Fruit fly (Drosophila melanogaster) whole organism, embryonic: ENCODE results near the gene Lcp65Ag3.

Source experiments
- BEAF-32 ChIP-seq: fragments of 200-800 bp; sonication (Bioruptor generic); optimal IDR thresholded peaks from 3 replicates; lab custom pipeline; 2017; ENCODE audit warnings: missing biosample characterization, missing genetic modification characterization, mild to moderate bottlenecking, moderate library complexity, missing genetic modification reagents
- Bdp1 ChIP-seq: fragments of 200-800 bp; sonication (Bioruptor generic); optimal IDR thresholded peaks from 3 replicates; lab custom pipeline; 2016; ENCODE audit warnings: missing biosample characterization, missing genetic modification characterization
- BtbVII ChIP-seq: fragments of 200-800 bp; sonication (Bioruptor generic); optimal IDR thresholded peaks from 3 replicates; lab custom pipeline; 2017; ENCODE audit warnings: missing biosample characterization, mild to moderate bottlenecking, missing genetic modification characterization
- CG10366 ChIP-seq: fragments of 200-800 bp; sonication (Bioruptor generic); IDR thresholded peaks from 2 replicates; pipeline ENCODE4 v1.3.6; 2022; ENCODE audit warnings: missing biosample characterization, missing genetic modification characterization
- CG10959 ChIP-seq: fragments of 200-800 bp; sonication (Bioruptor generic); IDR thresholded peaks from 2 replicates; pipeline ENCODE4 v1.3.6; 2022; ENCODE audit warnings: missing biosample characterization, missing genetic modification characterization
- CG13424 ChIP-seq: fragments of 200-800 bp; sonication (Bioruptor generic); optimal IDR thresholded peaks from 2 replicates; lab custom pipeline; 2019; ENCODE audit warnings: missing biosample characterization, mild to moderate bottlenecking, missing genetic modification characterization, moderate library complexity
- CG16815 ChIP-seq: fragments of 200-800 bp; sonication (Bioruptor generic); optimal IDR thresholded peaks from 3 replicates; lab custom pipeline; 2017; ENCODE audit warnings: missing biosample characterization, mild to moderate bottlenecking, missing genetic modification characterization
- CG17568 ChIP-seq: fragments of 200-800 bp; sonication (Bioruptor generic); optimal IDR thresholded peaks from 2 replicates; lab custom pipeline; 2018; ENCODE audit warnings: missing biosample characterization, mild to moderate bottlenecking, missing genetic modification characterization, moderate library complexity
- CG18599 ChIP-seq: fragments of 200-800 bp; sonication (Bioruptor generic); optimal IDR thresholded peaks from 3 replicates; lab custom pipeline; 2017; ENCODE audit warnings: missing biosample characterization, missing genetic modification characterization, mild to moderate bottlenecking, moderate library complexity, missing genetic modification reagents
- CG2202 ChIP-seq: fragments of 200-800 bp; sonication (Bioruptor generic); optimal IDR thresholded peaks from 2 replicates; lab custom pipeline; 2018; ENCODE audit warnings: missing biosample characterization, mild to moderate bottlenecking, missing genetic modification characterization
- CG30431 ChIP-seq: fragments of 200-800 bp; sonication (Bioruptor generic); optimal IDR thresholded peaks from 2 replicates; lab custom pipeline; 2017; ENCODE audit warnings: missing biosample characterization, missing genetic modification characterization
- CG32767 ChIP-seq: fragments of 200-800 bp; sonication (Bioruptor generic); IDR thresholded peaks from 2 replicates; pipeline ENCODE4 v1.3.6; 2022; ENCODE audit warnings: missing biosample characterization, missing genetic modification characterization
- CG34422 ChIP-seq: fragments of 200-800 bp; sonication (Bioruptor generic); IDR thresholded peaks from 3 replicates; pipeline ENCODE4 v1.3.6; 2022; ENCODE audit warnings: missing biosample characterization, missing genetic modification characterization
- CG5245 ChIP-seq: fragments of 200-800 bp; sonication (Bioruptor generic); optimal IDR thresholded peaks from 3 replicates; lab custom pipeline; 2016; ENCODE audit warnings: missing biosample characterization, missing genetic modification characterization
- CG6689 ChIP-seq: fragments of 200-800 bp; sonication (Bioruptor generic); IDR thresholded peaks from 2 replicates; pipeline ENCODE4 v1.3.6; 2022; ENCODE audit warnings: missing biosample characterization, missing genetic modification characterization
- CG7963 ChIP-seq: fragments of 200-800 bp; sonication (Bioruptor generic); IDR thresholded peaks from 3 replicates; pipeline ENCODE4 v1.3.6; 2022; ENCODE audit warnings: missing biosample characterization, missing genetic modification characterization; ENCODE audit not compliant: partially characterized antibody
- CG8281 ChIP-seq: fragments of 200-800 bp; sonication (Bioruptor generic); optimal IDR thresholded peaks from 2 replicates; lab custom pipeline; 2018; ENCODE audit warnings: missing biosample characterization, mild to moderate bottlenecking, missing genetic modification characterization, moderate library complexity
- CG9437 ChIP-seq: fragments of 200-800 bp; sonication (Bioruptor generic); optimal IDR thresholded peaks from 2 replicates; lab custom pipeline; 2018; ENCODE audit warnings: missing biosample characterization, mild to moderate bottlenecking, missing genetic modification characterization
- CG9797 ChIP-seq: fragments of 200-800 bp; sonication (Bioruptor generic); optimal IDR thresholded peaks from 3 replicates; lab custom pipeline; 2018; ENCODE audit warnings: missing biosample characterization, mild to moderate bottlenecking, missing genetic modification characterization
- Doc2 ChIP-seq: fragments of 200-800 bp; sonication (Bioruptor generic); IDR thresholded peaks from 2 replicates; pipeline ENCODE4 v1.3.6; 2022; ENCODE audit warnings: missing biosample characterization, missing genetic modification characterization
- H2.0 ChIP-seq: fragments of 200-800 bp; sonication (Bioruptor generic); IDR thresholded peaks from 2 replicates; pipeline ENCODE4 v1.3.6; 2022; ENCODE audit warnings: missing biosample characterization, missing genetic modification characterization
- HLH3B ChIP-seq: fragments of 200-800 bp; sonication (Bioruptor generic); IDR thresholded peaks from 2 replicates; pipeline ENCODE4 v1.3.6; 2022; ENCODE audit warnings: missing biosample characterization, missing genetic modification characterization
- HLHmδ ChIP-seq: fragments of 200-800 bp; sonication (Bioruptor generic); optimal IDR thresholded peaks from 2 replicates; lab custom pipeline; 2018; ENCODE audit warnings: missing biosample characterization, mild to moderate bottlenecking, missing genetic modification characterization, moderate library complexity
- HmgZ ChIP-seq: fragments of 200-800 bp; sonication (Bioruptor generic); optimal IDR thresholded peaks from 2 replicates; lab custom pipeline; 2018; ENCODE audit warnings: missing biosample characterization, mild to moderate bottlenecking, missing genetic modification characterization
- Mes4 ChIP-seq: fragments of 200-800 bp; sonication (Bioruptor generic); optimal IDR thresholded peaks from 2 replicates; lab custom pipeline; 2016; ENCODE audit warnings: missing biosample characterization, missing genetic modification characterization
- NC2α ChIP-seq: fragments of 200-800 bp; sonication (Bioruptor generic); optimal IDR thresholded peaks from 2 replicates; lab custom pipeline; 2016; ENCODE audit warnings: missing biosample characterization, missing genetic modification characterization
- Sin3A ChIP-seq: fragments of >200 bp; optimal IDR thresholded peaks from 2 replicates; lab custom pipeline; 2018
- Spps ChIP-seq: fragments of 200-800 bp; sonication (Bioruptor generic); optimal IDR thresholded peaks from 2 replicates; lab custom pipeline; 2018; ENCODE audit warnings: missing biosample characterization, mild to moderate bottlenecking, missing genetic modification characterization
- Taf1 ChIP-seq: fragments of 200-800 bp; sonication (Bioruptor generic); IDR thresholded peaks from 2 replicates; pipeline ENCODE4 v1.3.6; 2022; ENCODE audit warnings: missing biosample characterization, missing genetic modification characterization
- Xbp1 ChIP-seq: fragments of 200-800 bp; sonication (Bioruptor generic); optimal IDR thresholded peaks from 3 replicates; lab custom pipeline; 2016; ENCODE audit warnings: missing biosample characterization, mild to moderate bottlenecking, missing genetic modification characterization
- Xrp1 ChIP-seq: fragments of 200-800 bp; sonication (Bioruptor generic); IDR thresholded peaks from 2 replicates; pipeline ENCODE4 v1.3.6; 2022; ENCODE audit warnings: missing biosample characterization, missing genetic modification characterization
- ac ChIP-seq: fragments of 200-800 bp; sonication (Bioruptor generic); optimal IDR thresholded peaks from 3 replicates; lab custom pipeline; 2017; ENCODE audit warnings: missing biosample characterization, mild to moderate bottlenecking, missing genetic modification characterization
- ara ChIP-seq: fragments of 200-800 bp; sonication (Bioruptor generic); IDR thresholded peaks from 2 replicates; pipeline ENCODE4 v1.3.6; 2022; ENCODE audit warnings: missing biosample characterization, missing genetic modification characterization
- bcd ChIP-seq: fragments of 200-800 bp; sonication (Bioruptor generic); optimal IDR thresholded peaks from 2 replicates; lab custom pipeline; 2017; ENCODE audit warnings: missing biosample characterization, mild to moderate bottlenecking, missing genetic modification characterization
- dm ChIP-seq: fragments of 200-800 bp; sonication (Bioruptor generic); optimal IDR thresholded peaks from 3 replicates; lab custom pipeline; 2016; ENCODE audit warnings: missing biosample characterization, missing genetic modification characterization
- fd64A ChIP-seq: fragments of 200-800 bp; sonication (Bioruptor generic); optimal IDR thresholded peaks from 3 replicates; lab custom pipeline; 2018; ENCODE audit warnings: missing biosample characterization, mild to moderate bottlenecking, missing genetic modification characterization
- fu2 ChIP-seq: fragments of 200-800 bp; sonication (Bioruptor generic); optimal IDR thresholded peaks from 2 replicates; lab custom pipeline; 2016; ENCODE audit warnings: missing biosample characterization, missing genetic modification characterization
- gce ChIP-seq: fragments of 200-800 bp; sonication (Bioruptor generic); IDR thresholded peaks from 3 replicates; pipeline ENCODE4 v1.3.6; 2022; ENCODE audit warnings: missing biosample characterization, missing genetic modification characterization
- gcm2 ChIP-seq: fragments of 200-800 bp; sonication (Bioruptor generic); optimal IDR thresholded peaks from 2 replicates; lab custom pipeline; 2016; ENCODE audit warnings: missing biosample characterization, missing genetic modification characterization
- gem ChIP-seq: fragments of 200-800 bp; sonication (Bioruptor generic); optimal IDR thresholded peaks from 2 replicates; lab custom pipeline; 2019; ENCODE audit warnings: missing biosample characterization, mild to moderate bottlenecking, missing genetic modification characterization, moderate library complexity
- h ChIP-seq: fragments of >200 bp; optimal IDR thresholded peaks from 2 replicates; lab custom pipeline; 2017
- ind ChIP-seq: fragments of 200-800 bp; sonication (Bioruptor generic); optimal IDR thresholded peaks from 3 replicates; lab custom pipeline; 2016; ENCODE audit warnings: missing biosample characterization, missing genetic modification characterization
- lola ChIP-seq, 3 experiments: fragments of >200 bp in 2 of 3; fragments of 200-800 bp in 1 of 3; sonication (Bioruptor generic) in 1 of 3; optimal IDR thresholded peaks; 2 replicates each; lab custom pipeline; 2017 to 2019; ENCODE audit warnings: missing biosample characterization in 3 of 3, missing genetic modification characterization in 3 of 3, mild to moderate bottlenecking in 1 of 3, moderate library complexity in 1 of 3
- nerfin-2 ChIP-seq: fragments of 200-800 bp; sonication (Bioruptor generic); IDR thresholded peaks from 2 replicates; pipeline ENCODE4 v1.3.6; 2022; ENCODE audit warnings: missing biosample characterization, missing genetic modification characterization; ENCODE audit not compliant: partially characterized antibody
- nom ChIP-seq: fragments of 200-800 bp; sonication (Bioruptor generic); optimal IDR thresholded peaks from 2 replicates; lab custom pipeline; 2017; ENCODE audit warnings: missing biosample characterization, missing genetic modification characterization, mild to moderate bottlenecking, moderate library complexity, missing genetic modification reagents
- ranshi ChIP-seq: fragments of 200-800 bp; sonication (Bioruptor generic); IDR thresholded peaks from 2 replicates; pipeline ENCODE4 v1.3.6; 2022; ENCODE audit warnings: missing biosample characterization, missing genetic modification characterization
- sc ChIP-seq, 3 experiments: fragments of >200 bp in 2 of 3; fragments of 200-800 bp in 1 of 3; sonication (Bioruptor generic) in 1 of 3; optimal IDR thresholded peaks; 2 replicates in 2 of 3; 3 replicates in 1 of 3; lab custom pipeline; 2017; ENCODE audit warnings: mild to moderate bottlenecking in 1 of 3, missing biosample characterization in 1 of 3, missing genetic modification characterization in 1 of 3, missing genetic modification reagents in 1 of 3
- shn ChIP-seq: fragments of 200-800 bp; sonication (Bioruptor generic); optimal IDR thresholded peaks from 3 replicates; lab custom pipeline; 2016; ENCODE audit warnings: missing biosample characterization, missing genetic modification characterization
- sob ChIP-seq: fragments of 200-800 bp; sonication (Bioruptor generic); IDR thresholded peaks from 2 replicates; pipeline ENCODE4 v1.3.6; 2022; ENCODE audit warnings: missing biosample characterization, missing genetic modification characterization
- ssp ChIP-seq: fragments of 200-800 bp; sonication (Bioruptor generic); IDR thresholded peaks from 2 replicates; pipeline ENCODE4 v1.3.6; 2022; ENCODE audit warnings: missing biosample characterization, missing genetic modification characterization
- tgo ChIP-seq: fragments of 200-800 bp; sonication (Bioruptor generic); IDR thresholded peaks from 3 replicates; pipeline ENCODE4 v1.3.6; 2022; ENCODE audit warnings: missing biosample characterization, missing genetic modification characterization

Gene Lcp65Ag3

DNA sequence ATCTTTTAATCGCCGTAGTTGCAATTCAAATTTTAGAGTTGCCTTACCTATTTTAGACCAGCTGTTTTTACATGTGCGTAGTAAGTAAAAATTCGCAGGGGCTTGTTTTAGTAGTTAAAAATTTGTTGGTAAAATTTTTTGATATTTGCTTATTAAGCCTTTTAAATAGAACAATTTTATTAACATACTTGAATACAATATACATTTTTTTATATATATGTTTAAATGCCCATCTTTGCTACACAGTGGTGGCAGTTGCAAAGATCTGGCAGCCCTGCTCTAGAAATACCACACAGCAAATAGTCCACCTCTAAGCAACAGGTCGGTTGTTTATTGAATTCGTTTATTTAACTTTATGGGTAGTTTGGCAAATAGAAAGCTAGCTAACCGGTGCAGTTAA lies 36.1 kb downstream of the Lcp65Ag3 start, which contains the start of the genes CG10467 and loj (continued):
- TF ChIP-seq sc (optimal IDR thresholded peaks at IDR 0.05; lab: Kevin White, UChicago) (no peak), sc (GFP tag; optimal IDR thresholded peaks at IDR 0.05; lab: Kevin White, UChicago) (peak; percentile 85), Bdp1 (GFP tag; lab: Kevin White, UChicago) (peak; percentile 78), dm (GFP tag; lab: Kevin White, UChicago) (peak; percentile 66), Spps (tag; lab: Kevin White, UChicago) (peak; percentile 90), CG9797 (peak; percentile 47), ara (GFP tag; lab: Robert Waterston, UW) (peak; percentile 96), ssp (GFP tag; lab: Robert Waterston, UW) (peak; percentile 93), CG8281 (tag; lab: Kevin White, UChicago) (peak; percentile 81), CG18599 (GFP tag; lab: Kevin White, UChicago) (peak; percentile 94), h (lab: Kevin White, UChicago) (no peak), CG6689 (peak; percentile 96), Xrp1 (GFP tag; lab: Robert Waterston, UW) (peak; percentile 97), CG30431 (GFP tag; lab: Kevin White, UChicago) (peak; percentile 95), HmgZ (peak; percentile 94), HLH3B (GFP tag; lab: Robert Waterston, UW) (peak; percentile 97), CG32767 (GFP tag; lab: Robert Waterston, UW) (peak; percentile 93), Taf1 (GFP tag; lab: Robert Waterston, UW) (peak; percentile 87), BEAF-32 (GFP tag; lab: Kevin White, UChicago) (peak; percentile 85), ranshi (GFP tag; lab: Robert Waterston, UW) (peak; percentile 98), Mes4 (GFP tag; lab: Kevin White, UChicago) (peak; percentile 28), CG9437 (GFP tag; lab: Kevin White, UChicago) (peak; percentile 84), CG10959 (GFP tag; lab: Robert Waterston, UW) (peak; percentile 94), gce (GFP tag; lab: Robert Waterston, UW) (peak; percentile 90), H2.0 (GFP tag; lab: Robert Waterston, UW) (peak; percentile 97), CG17568 (peak; percentile 81), fd64A (peak; percentile 36), ac (peak; percentile 72), gem (tag; lab: Kevin White, UChicago) (peak; percentile 98), CG10366 (GFP tag; lab: Robert Waterston, UW) (peak; percentile 97), nom (GFP tag; lab: Kevin White, UChicago) (no peak), Xbp1 (GFP tag; lab: Kevin White, UChicago) (peak; percentile 98), bcd (GFP tag; lab: Kevin White, UChicago) (peak; percentile 95), CG7963 (no peak), CG16815 (GFP tag; lab: Kevin White, UChicago) (peak; percentile 98), Sin3A (lab: Kevin White, UChicago) (peak; percentile 50), shn (peak; percentile 76), Doc2 (GFP tag; lab: Robert Waterston, UW) (peak; percentile 88), fu2 (GFP tag; lab: Kevin White, UChicago) (peak; percentile 76), HLHmδ (no peak), BtbVII (peak; percentile 80), NC2α (no peak), CG34422 (GFP tag; lab: Robert Waterston, UW) (peak; percentile 98), CG5245 (GFP tag; lab: Kevin White, UChicago) (peak; percentile 93), tgo (GFP tag; lab: Robert Waterston, UW) (peak; percentile 97), nerfin-2 (GFP tag; lab: Robert Waterston, UW) (0 out of 2 replicates have a peak, but pooled peaks have one; percentile 15), lola (GFP tag; optimal IDR thresholded peaks at IDR 0.05; lab: Kevin White, UChicago) (peak in 1 of 3 experiments; percentile 97), CG13424 (tag; lab: Kevin White, UChicago) (peak; percentile 98), ind (GFP tag; lab: Kevin White, UChicago) (peak; percentile 98), gcm2 (peak; percentile 37), CG2202 (tag; lab: Kevin White, UChicago) (peak; percentile 90), sob (peak; percentile 98)
